Worm (Caenorhabditis elegans): ENCODE data around the gene T23F2.4.
A peak's percentile ranks its signal among the peaks of the same experiment; 100 is the strongest.

Gene T23F2.4

DNA sequence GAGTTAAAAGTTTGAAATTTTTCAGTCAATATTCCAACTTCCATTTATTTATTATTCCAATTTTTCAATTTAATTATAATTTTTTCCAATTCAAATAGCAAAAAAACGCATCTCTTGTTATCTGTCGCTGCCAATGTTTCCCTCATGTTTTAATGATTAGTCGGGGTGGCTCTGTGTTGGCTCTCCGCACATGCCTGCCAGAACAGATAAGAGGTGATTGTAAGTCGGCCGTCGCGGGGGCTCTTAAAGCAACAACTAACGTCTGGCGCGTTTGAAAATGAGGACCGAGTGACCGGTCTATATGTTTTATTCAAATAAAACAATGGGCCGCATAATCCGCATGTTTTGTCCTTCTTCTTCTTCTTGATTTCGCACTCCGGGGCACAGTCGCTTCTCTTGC, 38.5 kb downstream of the T23F2.4 start:
- TF ChIP-seq nhr-120 (GFP tag; IDR thresholded peaks at IDR 0.05) (no peak), nhr-80 (tag; optimal IDR thresholded peaks at IDR 0.05) (peak; percentile 64), B0035.1 (tag; optimal IDR thresholded peaks at IDR 0.05) (no peak), let-526 (GFP tag; IDR thresholded peaks at IDR 0.05) (0 out of 2 replicates have a peak, but pooled peaks have one; percentile 11), fkh-3 (tag; optimal IDR thresholded peaks at IDR 0.05) (no peak), dox-1 (GFP tag; IDR thresholded peaks at IDR 0.05) (0 out of 2 replicates have a peak, but pooled peaks have one; percentile 18), nhr-90 (tag; optimal IDR thresholded peaks at IDR 0.05) (no peak)

DNA sequence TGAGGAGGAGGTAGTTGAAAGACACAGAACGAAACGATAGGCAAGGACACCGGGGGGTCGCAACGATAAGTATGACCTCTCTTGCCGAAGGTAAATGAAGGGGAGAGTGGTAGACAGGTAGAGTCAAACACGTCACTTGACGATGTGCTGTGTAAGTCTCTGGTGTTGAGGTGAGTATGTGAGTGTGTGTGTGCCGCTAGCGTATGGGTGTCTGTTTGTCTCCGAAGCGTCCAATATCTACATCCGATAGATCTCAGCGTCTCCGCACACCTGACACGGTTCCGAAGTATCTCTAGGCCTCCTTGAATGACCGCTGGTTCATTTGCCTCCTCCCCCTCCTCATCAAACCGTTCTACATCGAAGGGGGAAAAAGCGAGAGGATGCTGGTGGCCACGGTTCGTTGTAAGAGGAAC, 39.7 kb downstream of the T23F2.4 start:
- TF ChIP-seq F33H1.4 (GFP tag; IDR thresholded peaks at IDR 0.05) (no peak), fkh-3 (tag; optimal IDR thresholded peaks at IDR 0.05) (no peak), lag-1 (GFP tag; IDR thresholded peaks at IDR 0.05) (no peak), Y67H2A.10 (GFP tag; conservative IDR thresholded peaks at IDR 0.05) (no peak), nhr-80 (tag; optimal IDR thresholded peaks at IDR 0.05) (peak; percentile 92), gei-17 (GFP tag; optimal IDR thresholded peaks at IDR 0.05) (peak; percentile 30), rcor-1 (GFP tag; IDR thresholded peaks at IDR 0.05) (peak; percentile 41; the same call in 1 of the 2 replicates), unc-62 (GFP tag; optimal IDR thresholded peaks at IDR 0.05) (peak; percentile 17), F39B2.1 (GFP tag; IDR thresholded peaks at IDR 0.05) (no peak), ceh-91 (GFP tag; IDR thresholded peaks at IDR 0.05) (no peak), aptf-3 (GFP tag; IDR thresholded peaks at IDR 0.05) (no peak), akir-1 (GFP tag; optimal IDR thresholded peaks at IDR 0.05) (peak; percentile 50), ceh-27 (GFP tag; optimal IDR thresholded peaks at IDR 0.05) (peak; percentile 75), Y79H2A.3 (GFP tag; conservative IDR thresholded peaks at IDR 0.05) (no peak), ekl-4 (GFP tag; IDR thresholded peaks at IDR 0.05) (peak; percentile 61; the same call in 1 of the 2 replicates), bed-1 (GFP tag; IDR thresholded peaks at IDR 0.05) (no peak), hmg-1.2 (GFP tag; IDR thresholded peaks at IDR 0.05) (peak; percentile 38; the same call in 1 of the 2 replicates), Y53G8AR.9 (GFP tag; conservative IDR thresholded peaks at IDR 0.05) (no peak), cebp-2 (GFP tag; IDR thresholded peaks at IDR 0.05) (no peak), ztf-25 (GFP tag; IDR thresholded peaks at IDR 0.05) (no peak), F55B11.4 (tag; optimal IDR thresholded peaks at IDR 0.05; ENCODE audit: borderline replicate concordance, insufficient read depth) (no peak), repo-1 (tag; optimal IDR thresholded peaks at IDR 0.05) (peak; percentile 18), F57C9.4 (tag; optimal IDR thresholded peaks at IDR 0.05) (no peak), cebp-1 (GFP tag; IDR thresholded peaks at IDR 0.05) (no peak), cebp-1 (tag; optimal IDR thresholded peaks at IDR 0.05) (peak; percentile 56), tbp1 (GFP tag; optimal IDR thresholded peaks at IDR 0.05) (peak; percentile 14), nhr-120 (GFP tag; IDR thresholded peaks at IDR 0.05) (no peak), sdz-38 (tag; optimal IDR thresholded peaks at IDR 0.05) (no peak), ztf-18 (tag; optimal IDR thresholded peaks at IDR 0.05) (no peak), K12H6.12 (tag; optimal IDR thresholded peaks at IDR 0.05) (peak; percentile 21), nhr-90 (tag; optimal IDR thresholded peaks at IDR 0.05) (no peak), ceh-100 (GFP tag; IDR thresholded peaks at IDR 0.05) (no peak), nfya-2 (GFP tag; IDR thresholded peaks at IDR 0.05) (no peak), let-607 (tag; optimal IDR thresholded peaks at IDR 0.05) (peak in 1 of 2 experiments; percentile 18), B0336.3 (GFP tag; IDR thresholded peaks at IDR 0.05) (peak; percentile 41; the same call in 1 of the 2 replicates), F22D6.2 (tag; optimal IDR thresholded peaks at IDR 0.05) (no peak), B0261.1 (tag; optimal IDR thresholded peaks at IDR 0.05) (no peak), F37B4.10 (GFP tag; IDR thresholded peaks at IDR 0.05) (no peak), T07F8.4 (tag; optimal IDR thresholded peaks at IDR 0.05) (no peak), ccch-3 (GFP tag; optimal IDR thresholded peaks at IDR 0.05) (no peak), snpc-1.1 (tag; optimal IDR thresholded peaks at IDR 0.05; ENCODE audit: insufficient read depth) (no peak), ZK185.1 (tag; optimal IDR thresholded peaks at IDR 0.05; ENCODE audit: poor library complexity, severe bottlenecking) (peak; percentile 9), lir-1 (GFP tag; conservative IDR thresholded peaks at IDR 0.05) (no peak), lin-40 (tag; optimal IDR thresholded peaks at IDR 0.05) (peak; percentile 29)
